Worm (Caenorhabditis elegans) whole organism, early embryonic: ENCODE results near the gene idh-1.

Source experiments
- B0310.2 ChIP-seq: sonication (generic microtip); optimal IDR thresholded peaks from 2 replicates; lab custom pipeline; 2016; ENCODE audit warnings: mild to moderate bottlenecking, missing genetic modification characterization, missing compliant biosample characterization
- F13C5.2 ChIP-seq: sonication (generic microtip); optimal IDR thresholded peaks from 2 replicates; lab custom pipeline; 2017; ENCODE audit warnings: mild to moderate bottlenecking, missing genetic modification characterization, inconsistent platforms, missing compliant biosample characterization
- aly-1 ChIP-seq: sonication (generic microtip); optimal IDR thresholded peaks from 2 replicates; lab custom pipeline; 2016; ENCODE audit warnings: missing genetic modification characterization, missing compliant biosample characterization
- ama-1 ChIP-seq: fragments of 150-350 bp; optimal IDR thresholded peaks from 2 replicates; lab custom pipeline; 2014
- ceh-13 ChIP-seq: fragments of 200-800 bp; sonication (Bioruptor generic); optimal IDR thresholded peaks from 2 replicates; lab custom pipeline; 2018; ENCODE audit warnings: mild to moderate bottlenecking, missing genetic modification characterization, missing compliant biosample characterization
- ceh-36 ChIP-seq: sonication (generic microtip); optimal IDR thresholded peaks from 2 replicates; lab custom pipeline; 2016; ENCODE audit warnings: missing genetic modification characterization, inconsistent platforms, missing compliant biosample characterization
- ets-7 ChIP-seq: sonication (generic microtip); optimal IDR thresholded peaks from 2 replicates; lab custom pipeline; 2016; ENCODE audit warnings: missing genotype, missing genetic modification characterization, missing compliant biosample characterization
- flt-1 ChIP-seq: fragments of 200-800 bp; sonication (Bioruptor generic); IDR thresholded peaks from 2 replicates; pipeline ENCODE4 v1.3.6; 2022; ENCODE audit warnings: missing genetic modification characterization, missing compliant biosample characterization
- hmbx-1 ChIP-seq: sonication (generic microtip); optimal IDR thresholded peaks from 2 replicates; lab custom pipeline; 2016; ENCODE audit warnings: mild to moderate bottlenecking, missing genetic modification characterization, missing compliant biosample characterization
- hmg-4 ChIP-seq: fragments of 200-800 bp; sonication (Bioruptor generic); optimal IDR thresholded peaks from 2 replicates; lab custom pipeline; 2018; ENCODE audit warnings: mild to moderate bottlenecking, missing genetic modification characterization, missing compliant biosample characterization
- hnd-1 ChIP-seq: sonication (generic microtip); optimal IDR thresholded peaks from 2 replicates; lab custom pipeline; 2016; ENCODE audit warnings: missing genetic modification characterization, missing compliant biosample characterization
- pes-1 ChIP-seq: fragments of 200-800 bp; sonication (Bioruptor generic); IDR thresholded peaks from 2 replicates; pipeline ENCODE4 v1.3.6; 2022; ENCODE audit warnings: missing genetic modification reagents, missing genetic modification characterization, missing compliant biosample characterization
- scrt-1 ChIP-seq: fragments of 200-800 bp; sonication (Bioruptor generic); IDR thresholded peaks from 2 replicates; pipeline ENCODE4 v1.3.6; 2022; ENCODE audit warnings: missing genetic modification characterization, missing compliant biosample characterization
- sea-1 ChIP-seq: fragments of 200-800 bp; sonication (Bioruptor generic); conservative IDR thresholded peaks from 2 replicates; pipeline ENCODE4 v1.3.6; 2022; ENCODE audit warnings: missing genetic modification characterization, missing compliant biosample characterization
- tbx-11 ChIP-seq: fragments of 200-800 bp; sonication (Bioruptor generic); IDR thresholded peaks from 2 replicates; pipeline ENCODE4 v1.3.6; 2022; ENCODE audit warnings: missing genetic modification characterization, missing compliant biosample characterization
- tbx-37 ChIP-seq: fragments of 200-800 bp; sonication (Bioruptor generic); conservative IDR thresholded peaks from 2 replicates; pipeline ENCODE4 v1.3.6; 2022; ENCODE audit warnings: missing genetic modification reagents, missing genetic modification characterization, missing compliant biosample characterization
- tra-4 ChIP-seq: sonication (generic microtip); optimal IDR thresholded peaks from 2 replicates; lab custom pipeline; 2017; ENCODE audit warnings: missing genetic modification characterization, missing compliant biosample characterization

Gene idh-1

DNA sequence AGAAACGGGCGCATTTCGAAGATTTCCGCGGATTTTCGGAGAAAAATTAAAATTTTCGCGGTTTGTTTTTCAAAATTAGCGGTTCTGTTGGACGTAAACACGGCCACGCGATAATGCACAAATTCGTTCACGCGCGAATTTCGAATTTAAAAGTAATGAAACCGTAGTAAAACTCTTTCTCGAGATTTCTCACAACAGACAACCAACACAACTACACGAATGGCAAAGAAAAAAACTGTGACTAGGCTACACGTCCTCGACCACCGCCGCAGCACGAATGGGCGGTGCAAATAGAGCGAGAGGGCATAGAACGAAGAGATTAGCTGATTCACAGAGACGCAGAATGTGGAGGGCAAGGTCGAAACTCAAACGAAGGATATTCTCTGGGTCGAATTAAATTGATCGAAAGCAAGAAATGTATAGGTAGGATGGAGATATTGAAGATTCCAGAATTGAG, at the start of gene idh-1:
Gene idh-1, minus strand, starts transcription at position 228 of the 457 bp plus-strand sequence.
- no peak for TF ChIP-seq ets-7
- peak; percentile 18 for TF ChIP-seq aly-1 (tag; lab: Kevin White, UChicago)

DNA sequence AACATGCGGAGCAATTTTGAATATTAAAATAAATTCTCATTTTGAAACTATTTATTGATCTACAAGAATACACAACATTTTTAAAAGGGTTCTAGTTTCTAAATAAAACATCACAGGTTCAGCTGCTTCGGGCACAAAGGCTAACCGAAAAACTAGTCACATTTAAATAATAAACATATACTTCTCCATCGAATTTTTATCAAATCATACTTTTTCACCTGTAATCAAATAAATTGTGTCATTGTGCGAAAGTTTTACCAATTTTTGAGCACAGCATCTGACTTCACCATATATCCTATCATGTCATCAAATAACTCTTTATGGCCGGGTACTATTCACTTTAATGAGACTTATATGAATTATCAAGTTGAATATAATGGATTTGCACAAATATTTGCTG, 49.4 kb upstream of the idh-1 start, which contains the start of gene sru-6:
Gene sru-6, plus strand, starts transcription at position 301 of the 400 bp plus-strand sequence.
- TF ChIP-seq hmbx-1: no peak
- no peak for TF ChIP-seq ceh-13 (GFP tag; lab: Kevin White, UChicago)
- no peak for TF ChIP-seq hmg-4 (GFP tag; lab: Kevin White, UChicago)
- TF ChIP-seq pes-1: no peak
- TF ChIP-seq sea-1 (GFP tag; lab: Robert Waterston, UW): no peak
- no peak for TF ChIP-seq tbx-11 (GFP tag; lab: Robert Waterston, UW)
- TF ChIP-seq flt-1 (GFP tag; lab: Robert Waterston, UW): no peak
- no peak for TF ChIP-seq ets-7
- no peak for TF ChIP-seq tbx-37 (GFP tag; lab: Robert Waterston, UW)
- TF ChIP-seq ceh-36 (tag; lab: Kevin White, UChicago): no peak
- no peak for TF ChIP-seq aly-1 (tag; lab: Kevin White, UChicago)
- no peak for TF ChIP-seq ama-1 (lab: Kevin White, UChicago)
- no peak for TF ChIP-seq B0310.2 (tag; lab: Kevin White, UChicago)
- no peak for TF ChIP-seq F13C5.2
- TF ChIP-seq tra-4 (tag; lab: Kevin White, UChicago): no peak
- no peak for TF ChIP-seq scrt-1 (GFP tag; lab: Robert Waterston, UW)

DNA sequence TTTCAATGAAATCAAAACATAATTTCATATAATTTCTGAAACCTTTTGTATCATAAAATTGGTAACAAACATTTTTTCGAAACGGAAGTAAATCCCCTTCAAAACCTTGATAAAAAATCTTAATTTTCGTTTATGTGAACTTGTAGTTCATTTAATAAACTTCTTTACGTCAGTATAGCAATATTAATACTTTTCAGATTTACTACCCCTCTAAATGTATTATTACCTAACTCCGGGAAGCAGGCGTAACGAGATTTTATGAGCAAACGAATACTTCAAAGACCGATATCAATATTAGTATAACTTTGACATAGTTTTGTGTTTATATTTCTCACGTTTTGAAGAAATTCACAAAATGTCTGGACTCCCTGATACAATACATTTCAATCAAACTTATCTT, 47.4 kb upstream of the idh-1 start, which contains the start of gene sru-1:
Gene sru-1, plus strand, starts transcription at position 301 of the 400 bp plus-strand sequence.
- TF ChIP-seq scrt-1 (GFP tag; lab: Robert Waterston, UW) (no peak), hnd-1 (tag; lab: Kevin White, UChicago) (no peak), ceh-13 (GFP tag; lab: Kevin White, UChicago) (no peak), pes-1 (no peak), hmg-4 (GFP tag; lab: Kevin White, UChicago) (no peak), ama-1 (lab: Kevin White, UChicago) (no peak), B0310.2 (tag; lab: Kevin White, UChicago) (no peak), tra-4 (tag; lab: Kevin White, UChicago) (no peak), sea-1 (GFP tag; lab: Robert Waterston, UW) (no peak), hmbx-1 (no peak), ets-7 (no peak), aly-1 (tag; lab: Kevin White, UChicago) (no peak)

DNA sequence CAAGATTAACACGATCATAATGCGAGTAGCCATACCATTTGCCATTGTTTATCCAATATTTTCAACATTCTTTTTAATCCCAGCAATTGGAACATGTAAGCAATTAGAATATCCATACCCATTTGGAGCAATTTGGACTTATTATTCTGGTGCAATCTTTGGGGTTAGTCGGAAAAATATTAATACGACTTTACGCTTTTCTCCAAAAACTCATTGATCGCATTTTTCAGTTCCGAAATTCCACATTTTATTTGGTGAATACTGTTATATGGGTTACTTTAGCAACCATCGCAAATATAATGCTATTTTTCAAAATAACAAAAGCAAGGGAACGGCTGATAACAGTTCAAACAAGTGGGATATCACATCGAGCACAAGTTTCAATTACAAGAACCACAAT, 45.9 kb upstream of the idh-1 start:
- TF ChIP-seq ceh-13 (GFP tag; lab: Kevin White, UChicago) (no peak), aly-1 (tag; lab: Kevin White, UChicago) (no peak)

DNA sequence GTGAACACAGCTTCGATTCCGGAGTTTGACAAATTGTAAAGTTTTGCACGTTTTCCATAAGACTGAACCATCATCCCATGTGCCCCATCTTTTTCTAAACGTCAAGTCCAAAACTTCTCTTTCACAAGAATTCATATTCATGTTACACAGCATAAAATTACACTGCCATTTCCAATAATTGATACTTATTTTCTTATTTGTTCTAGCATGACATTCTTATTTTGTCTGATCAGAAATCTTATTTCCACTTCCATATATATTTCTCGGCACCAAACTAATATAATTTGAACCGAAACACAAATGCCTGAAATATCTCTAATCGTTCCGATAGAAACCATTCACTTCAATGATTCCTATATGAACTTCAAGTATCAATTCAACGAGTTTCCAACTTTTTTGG, 45.1 kb upstream of the idh-1 start, which contains the start of gene sru-2:
Gene sru-2, plus strand, starts transcription at position 301 of the 400 bp plus-strand sequence.
- TF ChIP-seq tbx-37 (GFP tag; lab: Robert Waterston, UW) (no peak), flt-1 (GFP tag; lab: Robert Waterston, UW) (no peak), pes-1 (no peak), sea-1 (GFP tag; lab: Robert Waterston, UW) (no peak), hnd-1 (tag; lab: Kevin White, UChicago) (no peak), ceh-36 (tag; lab: Kevin White, UChicago) (no peak), ets-7 (no peak), ceh-13 (GFP tag; lab: Kevin White, UChicago) (no peak), tbx-11 (GFP tag; lab: Robert Waterston, UW) (no peak), hmbx-1 (no peak), F13C5.2 (no peak), B0310.2 (tag; lab: Kevin White, UChicago) (no peak), hmg-4 (GFP tag; lab: Kevin White, UChicago) (no peak), tra-4 (tag; lab: Kevin White, UChicago) (no peak)

DNA sequence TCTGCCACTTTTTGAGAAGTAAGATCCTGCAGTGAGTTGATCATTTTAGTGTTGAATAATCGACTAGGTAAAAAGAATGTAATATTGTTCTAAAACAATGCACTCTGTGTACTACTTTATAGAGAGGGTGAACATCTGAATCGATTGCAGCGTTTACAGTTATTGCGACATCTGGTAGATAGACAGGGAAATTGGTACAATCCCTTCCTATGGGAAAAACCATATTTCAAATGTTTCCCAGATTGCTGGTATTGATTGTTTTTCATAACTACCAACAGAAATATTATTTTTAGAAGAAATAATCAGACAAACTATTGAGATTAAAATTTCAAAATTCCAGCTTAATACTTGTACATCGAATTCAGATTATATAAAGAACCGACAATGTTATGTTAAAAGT, 44.1 kb upstream of the idh-1 start, which contains the start of gene gadr-2:
Gene gadr-2, minus strand, starts transcription at position 101 of the 400 bp plus-strand sequence.
- no peak for TF ChIP-seq tra-4 (tag; lab: Kevin White, UChicago)
- no peak for TF ChIP-seq ama-1 (lab: Kevin White, UChicago)
- TF ChIP-seq ceh-36 (tag; lab: Kevin White, UChicago): no peak
- TF ChIP-seq F13C5.2: no peak
- no peak for TF ChIP-seq hmbx-1
- no peak for TF ChIP-seq B0310.2 (tag; lab: Kevin White, UChicago)
- no peak for TF ChIP-seq hnd-1 (tag; lab: Kevin White, UChicago)
- TF ChIP-seq pes-1: no peak
- TF ChIP-seq ets-7: no peak

DNA sequence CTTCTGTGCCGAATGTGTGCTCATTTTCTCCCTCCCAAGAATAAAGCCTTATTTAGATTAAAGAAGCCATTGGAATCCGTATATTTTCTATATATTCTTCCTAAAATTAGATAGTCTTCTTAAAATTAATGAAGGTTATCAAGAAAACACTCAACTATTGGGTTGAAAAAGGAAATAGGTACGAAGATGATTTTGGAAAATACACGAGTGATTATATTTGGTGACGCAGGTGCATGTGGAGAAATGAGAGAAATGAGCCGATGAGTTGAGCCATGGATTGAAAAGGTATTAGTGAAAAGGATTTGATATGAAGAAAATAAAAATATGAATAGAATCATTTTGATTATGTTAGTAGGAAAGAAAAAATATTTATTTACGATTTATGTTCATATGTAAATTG, 40.0 kb upstream of the idh-1 start, which contains the start of gene cng-3:
Gene cng-3, minus strand, starts transcription at position 102 of the 400 bp plus-strand sequence.
- no peak for TF ChIP-seq scrt-1 (GFP tag; lab: Robert Waterston, UW)
- TF ChIP-seq F13C5.2: no peak
- no peak for TF ChIP-seq ceh-13 (GFP tag; lab: Kevin White, UChicago)
- no peak for TF ChIP-seq hmg-4 (GFP tag; lab: Kevin White, UChicago)
- no peak for TF ChIP-seq hmbx-1
- TF ChIP-seq ets-7: no peak
- no peak for TF ChIP-seq sea-1 (GFP tag; lab: Robert Waterston, UW)
- no peak for TF ChIP-seq hnd-1 (tag; lab: Kevin White, UChicago)
- no peak for TF ChIP-seq tbx-11 (GFP tag; lab: Robert Waterston, UW)
- no peak for TF ChIP-seq flt-1 (GFP tag; lab: Robert Waterston, UW)
- TF ChIP-seq tra-4 (tag; lab: Kevin White, UChicago): no peak
- TF ChIP-seq B0310.2 (tag; lab: Kevin White, UChicago): no peak
- no peak for TF ChIP-seq aly-1 (tag; lab: Kevin White, UChicago)
- TF ChIP-seq ceh-36 (tag; lab: Kevin White, UChicago): no peak
- no peak for TF ChIP-seq ama-1 (lab: Kevin White, UChicago)
